Fruit fly (Drosophila melanogaster) Kc167 (cell line): ENCODE results near the gene CG9130.

Experiments used
- insv ChIP-seq: fragments of >200 bp; optimal IDR thresholded peaks from 3 replicates; lab custom pipeline; 2018; ENCODE audit warnings: missing external identifiers
- psq ChIP-seq: fragments of >200 bp; optimal IDR thresholded peaks from 2 replicates; lab custom pipeline; 2017; ENCODE audit warnings: missing external identifiers

dm6 chr3L:1256061-1256780, 4.4 kb downstream of the CG9130 start, which contains the start of gene tfc:
- TF ChIP-seq psq (no peak), insv (lab: Kevin White, UChicago) (no peak)
